Fruit fly (Drosophila melanogaster) whole organism, embryonic: ENCODE measurements around the gene CG7264.

ENCODE experiments used
- Asciz ChIP-seq: fragments of 200-800 bp; sonication (Bioruptor generic); optimal IDR thresholded peaks from 2 replicates; lab custom pipeline; 2017; ENCODE audit warnings: missing biosample characterization, mild to moderate bottlenecking, missing genetic modification characterization, missing genetic modification reagents
- Atf6 ChIP-seq: fragments of 200-800 bp; sonication (Bioruptor generic); IDR thresholded peaks from 2 replicates; pipeline ENCODE4 v1.3.6; 2022; ENCODE audit warnings: missing biosample characterization, missing genetic modification characterization
- Bgb ChIP-seq: fragments of 200-800 bp; sonication (Bioruptor generic); IDR thresholded peaks from 2 replicates; pipeline ENCODE4 v1.3.6; 2022; ENCODE audit warnings: missing biosample characterization, missing genetic modification characterization; ENCODE audit not compliant: partially characterized antibody
- Blimp-1 ChIP-seq: fragments of 200-800 bp; sonication (Bioruptor generic); optimal IDR thresholded peaks from 3 replicates; lab custom pipeline; 2018; ENCODE audit warnings: missing biosample characterization, missing genetic modification characterization, mild to moderate bottlenecking, moderate library complexity, missing genetic modification reagents
- CG10274 ChIP-seq: fragments of 200-800 bp; sonication (Bioruptor generic); optimal IDR thresholded peaks from 3 replicates; lab custom pipeline; 2017; ENCODE audit warnings: missing biosample characterization, mild to moderate bottlenecking, missing genetic modification characterization
- CG11695 ChIP-seq: fragments of 200-800 bp; sonication (Bioruptor generic); IDR thresholded peaks from 3 replicates; pipeline ENCODE4 v1.3.6; 2022; ENCODE audit warnings: missing biosample characterization, missing genetic modification characterization
- CG12155 ChIP-seq: fragments of 200-800 bp; sonication (Bioruptor generic); optimal IDR thresholded peaks from 3 replicates; lab custom pipeline; 2016; ENCODE audit warnings: missing biosample characterization, missing genetic modification characterization
- CG12299 ChIP-seq: fragments of 200-800 bp; sonication (Bioruptor generic); optimal IDR thresholded peaks from 2 replicates; lab custom pipeline; 2018; ENCODE audit warnings: missing biosample characterization, mild to moderate bottlenecking, missing genetic modification characterization
- CG1603 ChIP-seq: fragments of 200-800 bp; sonication (Bioruptor generic); optimal IDR thresholded peaks from 2 replicates; lab custom pipeline; 2019; ENCODE audit warnings: missing biosample characterization, mild to moderate bottlenecking, missing genetic modification characterization, moderate library complexity
- CG16813 ChIP-seq: fragments of 200-800 bp; sonication (Bioruptor generic); IDR thresholded peaks from 3 replicates; pipeline ENCODE4 v1.3.6; 2022; ENCODE audit warnings: missing biosample characterization, missing genetic modification characterization; ENCODE audit not compliant: partially characterized antibody
- CG2116 ChIP-seq: fragments of 200-800 bp; sonication (Bioruptor generic); optimal IDR thresholded peaks from 3 replicates; lab custom pipeline; 2018; ENCODE audit warnings: missing biosample characterization, mild to moderate bottlenecking, missing genetic modification characterization
- CG2712 ChIP-seq: fragments of 200-800 bp; optimal IDR thresholded peaks from 3 replicates; lab custom pipeline; 2019; ENCODE audit warnings: missing biosample characterization, mild to moderate bottlenecking, missing genetic modification characterization, moderate library complexity
- CG3163 ChIP-seq: fragments of 200-800 bp; sonication (Bioruptor generic); optimal IDR thresholded peaks from 3 replicates; lab custom pipeline; 2016; ENCODE audit warnings: missing biosample characterization, missing genetic modification characterization
- CG33213 ChIP-seq: fragments of 200-800 bp; sonication (Bioruptor generic); optimal IDR thresholded peaks from 3 replicates; lab custom pipeline; 2016; ENCODE audit warnings: missing biosample characterization, missing genetic modification characterization
- CG42726 ChIP-seq: fragments of 200-800 bp; sonication (Bioruptor generic); IDR thresholded peaks from 2 replicates; pipeline ENCODE4 v1.3.6; 2022; ENCODE audit warnings: missing biosample characterization, missing genetic modification characterization; ENCODE audit not compliant: partially characterized antibody
- CG4360 ChIP-seq: fragments of 200-800 bp; sonication (Bioruptor generic); IDR thresholded peaks from 2 replicates; pipeline ENCODE4 v1.3.6; 2022; ENCODE audit warnings: missing biosample characterization, missing genetic modification characterization
- CG4617 ChIP-seq: fragments of 200-800 bp; sonication (Bioruptor generic); optimal IDR thresholded peaks from 3 replicates; lab custom pipeline; 2016; ENCODE audit warnings: missing biosample characterization, missing genetic modification characterization, borderline replicate concordance
- CG7745 ChIP-seq: fragments of 200-800 bp; sonication (Bioruptor generic); optimal IDR thresholded peaks from 2 replicates; lab custom pipeline; 2018; ENCODE audit warnings: missing biosample characterization, mild to moderate bottlenecking, missing genetic modification characterization, moderate library complexity
- CG9727 ChIP-seq: fragments of 200-800 bp; sonication (Bioruptor generic); optimal IDR thresholded peaks from 3 replicates; lab custom pipeline; 2017; ENCODE audit warnings: missing biosample characterization, mild to moderate bottlenecking, missing genetic modification characterization
- CG9817 ChIP-seq: fragments of 200-800 bp; sonication (Bioruptor generic); optimal IDR thresholded peaks from 2 replicates; lab custom pipeline; 2018; ENCODE audit warnings: missing biosample characterization, mild to moderate bottlenecking, missing genetic modification characterization, moderate library complexity
- CG9932 ChIP-seq: fragments of 200-800 bp; sonication (Bioruptor generic); IDR thresholded peaks from 2 replicates; pipeline ENCODE4 v1.3.6; 2022; ENCODE audit warnings: missing biosample characterization, missing genetic modification characterization
- D ChIP-seq, 2 experiments: fragments of 200-800 bp in 1 of 2; fragments of >200 bp in 1 of 2; sonication (Bioruptor generic) in 1 of 2; optimal IDR thresholded peaks; 2 replicates in 1 of 2; 3 replicates in 1 of 2; lab custom pipeline; 2017; ENCODE audit warnings: mild to moderate bottlenecking in 1 of 2, missing biosample characterization in 1 of 2, missing genetic modification characterization in 1 of 2, missing genetic modification reagents in 1 of 2
- Dbx ChIP-seq: fragments of 200-800 bp; sonication (Bioruptor generic); IDR thresholded peaks from 3 replicates; pipeline ENCODE4 v1.3.6; 2022; ENCODE audit warnings: missing biosample characterization, missing genetic modification characterization
- Dll ChIP-seq: fragments of 200-800 bp; sonication (Bioruptor generic); IDR thresholded peaks from 4 replicates; pipeline ENCODE4 v1.3.6; 2022; ENCODE audit warnings: missing biosample characterization, missing genetic modification characterization; ENCODE audit not compliant: partially characterized antibody
- Fer1 ChIP-seq: fragments of 200-800 bp; sonication (Bioruptor generic); optimal IDR thresholded peaks from 2 replicates; lab custom pipeline; 2017; ENCODE audit warnings: missing biosample characterization, mild to moderate bottlenecking, missing genetic modification characterization
- Gsc ChIP-seq: fragments of 200-800 bp; sonication (Bioruptor generic); IDR thresholded peaks from 2 replicates; pipeline ENCODE4 v1.3.6; 2022; ENCODE audit warnings: missing biosample characterization, missing genetic modification characterization
- HLH3B ChIP-seq: fragments of 200-800 bp; sonication (Bioruptor generic); IDR thresholded peaks from 2 replicates; pipeline ENCODE4 v1.3.6; 2022; ENCODE audit warnings: missing biosample characterization, missing genetic modification characterization
- Hand ChIP-seq: fragments of 200-800 bp; sonication (Bioruptor generic); optimal IDR thresholded peaks from 2 replicates; lab custom pipeline; 2017; ENCODE audit warnings: mild to moderate bottlenecking, missing biosample characterization, missing genetic modification reagents, missing genetic modification characterization
- Lim3 ChIP-seq: fragments of 200-800 bp; sonication (Bioruptor generic); IDR thresholded peaks from 2 replicates; pipeline ENCODE4 v1.3.6; 2022; ENCODE audit warnings: missing biosample characterization, missing genetic modification characterization
- Max ChIP-seq: fragments of 200-800 bp; sonication (Bioruptor generic); optimal IDR thresholded peaks from 2 replicates; lab custom pipeline; 2016; ENCODE audit warnings: missing biosample characterization, mild to moderate bottlenecking, missing genetic modification characterization
- Med ChIP-seq: fragments of 200-800 bp; sonication (Bioruptor generic); peaks from one replicate; lab custom pipeline; 2016; ENCODE audit warnings: missing biosample characterization, missing genetic modification characterization, mild to moderate bottlenecking, inconsistent platforms, moderate library complexity
- Myb ChIP-seq: fragments of 200-800 bp; sonication (Bioruptor generic); optimal IDR thresholded peaks from 2 replicates; lab custom pipeline; 2016; ENCODE audit warnings: missing biosample characterization, missing genetic modification characterization
- Optix ChIP-seq: fragments of 200-800 bp; sonication (Bioruptor generic); IDR thresholded peaks from 3 replicates; pipeline ENCODE4 v1.3.6; 2022; ENCODE audit warnings: missing biosample characterization, missing genetic modification characterization
- Ptx1 ChIP-seq: fragments of 200-800 bp; sonication (Bioruptor generic); IDR thresholded peaks from 2 replicates; pipeline ENCODE4 v1.3.6; 2022; ENCODE audit warnings: missing biosample characterization, missing genetic modification characterization
- bsh ChIP-seq, 2 experiments: fragments of 200-800 bp; sonication (Bioruptor generic); optimal IDR thresholded peaks; 2 replicates each; lab custom pipeline; 2017 to 2018; ENCODE audit warnings: mild to moderate bottlenecking in 2 of 2, missing biosample characterization in 2 of 2, missing genetic modification characterization in 2 of 2, moderate library complexity in 1 of 2
- disco-r ChIP-seq: fragments of 200-800 bp; sonication (Bioruptor generic); optimal IDR thresholded peaks from 2 replicates; lab custom pipeline; 2016; ENCODE audit warnings: missing biosample characterization, missing genetic modification characterization
- emc ChIP-seq: fragments of 200-800 bp; sonication (Bioruptor generic); optimal IDR thresholded peaks from 2 replicates; lab custom pipeline; 2016; ENCODE audit warnings: missing biosample characterization, missing genetic modification characterization
- en ChIP-seq: fragments of 200-800 bp; sonication (Bioruptor generic); optimal IDR thresholded peaks from 2 replicates; lab custom pipeline; 2016; ENCODE audit warnings: missing biosample characterization, missing genetic modification characterization
- h ChIP-seq: fragments of >200 bp; optimal IDR thresholded peaks from 2 replicates; lab custom pipeline; 2017
- hb ChIP-seq: fragments of 200-800 bp; sonication (Bioruptor generic); IDR thresholded peaks from 3 replicates; pipeline ENCODE4 v1.3.6; 2022; ENCODE audit warnings: missing biosample characterization, missing genetic modification characterization; ENCODE audit not compliant: partially characterized antibody
- hkb ChIP-seq, 2 experiments: fragments of 200-800 bp in 1 of 2; fragments of >200 bp in 1 of 2; sonication (Bioruptor generic) in 1 of 2; IDR thresholded peaks in 1 of 2; optimal IDR thresholded peaks in 1 of 2; 2 replicates each; pipeline versions ENCODE4 v1.3.6 to Lab custom; 2017 to 2022; ENCODE audit warnings: missing biosample characterization in 1 of 2, missing genetic modification characterization in 1 of 2
- kay ChIP-seq: fragments of 200-800 bp; sonication (Bioruptor generic); optimal IDR thresholded peaks from 2 replicates; lab custom pipeline; 2016; ENCODE audit warnings: missing biosample characterization, missing genetic modification characterization
- luna ChIP-seq: fragments of 200-800 bp; sonication (Bioruptor generic); optimal IDR thresholded peaks from 2 replicates; lab custom pipeline; 2016; ENCODE audit warnings: missing biosample characterization, missing genetic modification characterization
- nom ChIP-seq: fragments of 200-800 bp; sonication (Bioruptor generic); optimal IDR thresholded peaks from 2 replicates; lab custom pipeline; 2017; ENCODE audit warnings: missing biosample characterization, missing genetic modification characterization, mild to moderate bottlenecking, moderate library complexity, missing genetic modification reagents
- p53 ChIP-seq: fragments of 200-800 bp; sonication (Bioruptor generic); optimal IDR thresholded peaks from 2 replicates; lab custom pipeline; 2016; ENCODE audit warnings: missing biosample characterization, missing genetic modification characterization
- psq ChIP-seq: fragments of 200-800 bp; sonication (Bioruptor generic); optimal IDR thresholded peaks from 2 replicates; lab custom pipeline; 2017; ENCODE audit warnings: missing biosample characterization, missing genetic modification characterization
- shn ChIP-seq: fragments of 200-800 bp; sonication (Bioruptor generic); optimal IDR thresholded peaks from 3 replicates; lab custom pipeline; 2016; ENCODE audit warnings: missing biosample characterization, missing genetic modification characterization
- sisA ChIP-seq: fragments of 200-800 bp; sonication (Bioruptor generic); IDR thresholded peaks from 2 replicates; pipeline ENCODE4 v1.3.6; 2022; ENCODE audit warnings: missing biosample characterization, missing genetic modification characterization
- so ChIP-seq: fragments of 200-800 bp; sonication (Bioruptor generic); IDR thresholded peaks from 3 replicates; pipeline ENCODE4 v1.3.6; 2022; ENCODE audit warnings: missing biosample characterization, missing genetic modification characterization
- sqz ChIP-seq: fragments of 200-800 bp; sonication (Bioruptor generic); optimal IDR thresholded peaks from 3 replicates; lab custom pipeline; 2018; ENCODE audit warnings: missing biosample characterization, mild to moderate bottlenecking, missing genetic modification characterization
- tx ChIP-seq: fragments of 200-800 bp; sonication (Bioruptor generic); optimal IDR thresholded peaks from 2 replicates; lab custom pipeline; 2016; ENCODE audit warnings: missing biosample characterization, missing genetic modification characterization

Gene CG7264

dm6 chr3L:11789773-11790172 is 39.1 kb upstream of the CG7264 start, which contains the start of gene Pi3K68D (continued):
- TF ChIP-seq en (GFP tag; lab: Kevin White, UChicago) (no peak), Optix (GFP tag; lab: Robert Waterston, UW) (no peak), Asciz (GFP tag; lab: Kevin White, UChicago) (no peak), sqz (GFP tag; lab: Kevin White, UChicago) (no peak), h (lab: Kevin White, UChicago) (no peak), psq (GFP tag; lab: Kevin White, UChicago) (peak; percentile 97), Lim3 (no peak), hkb (optimal IDR thresholded peaks at IDR 0.05; lab: Kevin White, UChicago) (no peak), hkb (GFP tag; IDR thresholded peaks at IDR 0.05; lab: Robert Waterston, UW) (no peak), CG3163 (no peak), CG33213 (peak; percentile 31), sisA (no peak), CG12155 (GFP tag; lab: Kevin White, UChicago) (peak; percentile 3), HLH3B (GFP tag; lab: Robert Waterston, UW) (no peak), CG9727 (GFP tag; lab: Kevin White, UChicago) (no peak), CG12299 (no peak), CG1603 (tag; lab: Kevin White, UChicago) (peak; percentile 88), bsh (GFP tag; optimal IDR thresholded peaks at IDR 0.05; lab: Kevin White, UChicago) (no peak), Fer1 (GFP tag; lab: Kevin White, UChicago) (no peak), CG4360 (GFP tag; lab: Robert Waterston, UW) (no peak), emc (GFP tag; lab: Kevin White, UChicago) (no peak), luna (no peak), Blimp-1 (no peak), CG10274 (GFP tag; lab: Kevin White, UChicago) (no peak), Gsc (GFP tag; lab: Robert Waterston, UW) (no peak), Dll (peak; percentile 89), D (optimal IDR thresholded peaks at IDR 0.05; lab: Kevin White, UChicago) (no peak), D (GFP tag; optimal IDR thresholded peaks at IDR 0.05; lab: Kevin White, UChicago) (no peak), Med (GFP tag; lab: Kevin White, UChicago) (peak; percentile 90), p53 (GFP tag; lab: Kevin White, UChicago) (peak; percentile 13), Bgb (GFP tag; lab: Robert Waterston, UW) (peak; percentile 97), kay (GFP tag; lab: Kevin White, UChicago) (no peak), nom (GFP tag; lab: Kevin White, UChicago) (no peak), CG42726 (GFP tag; lab: Robert Waterston, UW) (peak; percentile 97), disco-r (GFP tag; lab: Kevin White, UChicago) (no peak), CG2712 (tag; lab: Kevin White, UChicago) (peak; percentile 29), CG9932 (GFP tag; lab: Robert Waterston, UW) (peak; percentile 43; the same call in 1 of the 2 replicates), CG9817 (tag; lab: Kevin White, UChicago) (no peak), Myb (GFP tag; lab: Kevin White, UChicago) (peak; percentile 100), tx (no peak), so (GFP tag; lab: Robert Waterston, UW) (no peak), CG11695 (GFP tag; lab: Robert Waterston, UW) (no peak), Dbx (GFP tag; lab: Robert Waterston, UW) (no peak), Hand (GFP tag; lab: Kevin White, UChicago) (no peak), Max (GFP tag; lab: Kevin White, UChicago) (no peak), CG16813 (GFP tag; lab: Robert Waterston, UW) (peak; percentile 94), hb (GFP tag; lab: Robert Waterston, UW) (peak; percentile 90), Ptx1 (GFP tag; lab: Robert Waterston, UW) (no peak), Atf6 (no peak), CG7745 (tag; lab: Kevin White, UChicago) (no peak), CG2116 (peak; percentile 83), CG4617 (peak; percentile 92), shn (GFP tag; lab: Kevin White, UChicago) (peak; percentile 6)
